Fruit fly (Drosophila melanogaster) whole organism, embryonic: ENCODE results near the gene CG18622.

Experiments used
- Adf1 ChIP-seq: fragments of 200-800 bp; sonication (Bioruptor generic); IDR thresholded peaks from 2 replicates; pipeline ENCODE4 v1.3.6; 2022; ENCODE audit warnings: missing biosample characterization, missing genetic modification characterization
- Atf6 ChIP-seq: fragments of 200-800 bp; sonication (Bioruptor generic); IDR thresholded peaks from 2 replicates; pipeline ENCODE4 v1.3.6; 2022; ENCODE audit warnings: missing biosample characterization, missing genetic modification characterization
- B-H2 ChIP-seq: fragments of 200-800 bp; sonication (Bioruptor generic); optimal IDR thresholded peaks from 2 replicates; lab custom pipeline; 2018; ENCODE audit warnings: missing biosample characterization, mild to moderate bottlenecking, missing genetic modification characterization
- Bdp1 ChIP-seq: fragments of 200-800 bp; sonication (Bioruptor generic); optimal IDR thresholded peaks from 3 replicates; lab custom pipeline; 2016; ENCODE audit warnings: missing biosample characterization, missing genetic modification characterization
- CG10959 ChIP-seq: fragments of 200-800 bp; sonication (Bioruptor generic); IDR thresholded peaks from 2 replicates; pipeline ENCODE4 v1.3.6; 2022; ENCODE audit warnings: missing biosample characterization, missing genetic modification characterization
- CG11085 ChIP-seq: fragments of 200-800 bp; sonication (Bioruptor generic); IDR thresholded peaks from 2 replicates; pipeline ENCODE4 v1.3.6; 2022; ENCODE audit warnings: missing biosample characterization, missing genetic modification characterization
- CG11398 ChIP-seq: fragments of 200-800 bp; sonication (Bioruptor generic); optimal IDR thresholded peaks from 2 replicates; lab custom pipeline; 2016; ENCODE audit warnings: missing biosample characterization, missing genetic modification characterization
- CG12942 ChIP-seq: fragments of 200-800 bp; sonication (Bioruptor generic); optimal IDR thresholded peaks from 3 replicates; lab custom pipeline; 2016; ENCODE audit warnings: missing biosample characterization, missing genetic modification characterization
- CG14050 ChIP-seq: fragments of 200-800 bp; sonication (Bioruptor generic); IDR thresholded peaks from 3 replicates; pipeline ENCODE4 v1.3.6; 2022; ENCODE audit warnings: missing biosample characterization, missing genetic modification characterization
- CG1602 ChIP-seq: fragments of 200-800 bp; sonication (Bioruptor generic); optimal IDR thresholded peaks from 3 replicates; lab custom pipeline; 2016; ENCODE audit warnings: missing biosample characterization, missing genetic modification characterization
- CG16779 ChIP-seq: fragments of 200-800 bp; sonication (Bioruptor generic); IDR thresholded peaks from 2 replicates; pipeline ENCODE4 v1.3.6; 2022; ENCODE audit warnings: missing biosample characterization, missing genetic modification characterization
- CG17568 ChIP-seq: fragments of 200-800 bp; sonication (Bioruptor generic); optimal IDR thresholded peaks from 2 replicates; lab custom pipeline; 2018; ENCODE audit warnings: missing biosample characterization, mild to moderate bottlenecking, missing genetic modification characterization, moderate library complexity
- CG2116 ChIP-seq: fragments of 200-800 bp; sonication (Bioruptor generic); optimal IDR thresholded peaks from 3 replicates; lab custom pipeline; 2018; ENCODE audit warnings: missing biosample characterization, mild to moderate bottlenecking, missing genetic modification characterization
- CG2678 ChIP-seq: fragments of 200-800 bp; sonication (Bioruptor generic); optimal IDR thresholded peaks from 3 replicates; lab custom pipeline; 2019; ENCODE audit warnings: missing biosample characterization, mild to moderate bottlenecking, missing genetic modification characterization, moderate library complexity
- CG2712 ChIP-seq: fragments of 200-800 bp; optimal IDR thresholded peaks from 3 replicates; lab custom pipeline; 2019; ENCODE audit warnings: missing biosample characterization, mild to moderate bottlenecking, missing genetic modification characterization, moderate library complexity
- CG4404 ChIP-seq: fragments of 200-800 bp; sonication (Bioruptor generic); IDR thresholded peaks from 2 replicates; pipeline ENCODE4 v1.3.6; 2022; ENCODE audit warnings: missing biosample characterization, missing genetic modification characterization
- CG7372 ChIP-seq: fragments of 200-800 bp; sonication (Bioruptor generic); IDR thresholded peaks from 2 replicates; pipeline ENCODE4 v1.3.6; 2022; ENCODE audit warnings: missing biosample characterization, missing genetic modification characterization
- CG7556 ChIP-seq: fragments of 200-800 bp; sonication (Bioruptor generic); optimal IDR thresholded peaks from 2 replicates; lab custom pipeline; 2017; ENCODE audit warnings: missing biosample characterization, mild to moderate bottlenecking, missing genetic modification characterization
- CG8089 ChIP-seq: fragments of 200-800 bp; sonication (Bioruptor generic); optimal IDR thresholded peaks from 3 replicates; lab custom pipeline; 2016; ENCODE audit warnings: missing biosample characterization, missing genetic modification characterization
- CG8281 ChIP-seq: fragments of 200-800 bp; sonication (Bioruptor generic); optimal IDR thresholded peaks from 2 replicates; lab custom pipeline; 2018; ENCODE audit warnings: missing biosample characterization, mild to moderate bottlenecking, missing genetic modification characterization, moderate library complexity
- CG8359 ChIP-seq: fragments of 200-800 bp; sonication (Bioruptor generic); optimal IDR thresholded peaks from 2 replicates; lab custom pipeline; 2017; ENCODE audit warnings: missing biosample characterization, mild to moderate bottlenecking, missing genetic modification characterization, borderline replicate concordance
- CG8944 ChIP-seq: fragments of 200-800 bp; sonication (Bioruptor generic); optimal IDR thresholded peaks from 3 replicates; lab custom pipeline; 2016; ENCODE audit warnings: missing biosample characterization, missing genetic modification characterization
- CG9876 ChIP-seq: fragments of 200-800 bp; sonication (Bioruptor generic); optimal IDR thresholded peaks from 2 replicates; lab custom pipeline; 2016; ENCODE audit warnings: missing biosample characterization, missing genetic modification characterization
- Dek ChIP-seq: fragments of 200-800 bp; sonication (Bioruptor generic); optimal IDR thresholded peaks from 3 replicates; lab custom pipeline; 2019; ENCODE audit warnings: missing biosample characterization, mild to moderate bottlenecking, missing genetic modification characterization, moderate library complexity
- HHEX ChIP-seq: fragments of 200-800 bp; sonication (Bioruptor generic); optimal IDR thresholded peaks from 3 replicates; lab custom pipeline; 2017; ENCODE audit warnings: missing biosample characterization, mild to moderate bottlenecking, missing genetic modification characterization, missing genetic modification reagents
- Lpt ChIP-seq: fragments of >200 bp; optimal IDR thresholded peaks from 2 replicates; lab custom pipeline; 2018; ENCODE audit warnings: missing biosample characterization, missing genetic modification characterization
- Med ChIP-seq: fragments of 200-800 bp; sonication (Bioruptor generic); peaks from one replicate; lab custom pipeline; 2016; ENCODE audit warnings: missing biosample characterization, missing genetic modification characterization, mild to moderate bottlenecking, inconsistent platforms, moderate library complexity
- Mes4 ChIP-seq: fragments of 200-800 bp; sonication (Bioruptor generic); optimal IDR thresholded peaks from 2 replicates; lab custom pipeline; 2016; ENCODE audit warnings: missing biosample characterization, missing genetic modification characterization
- Mrtf ChIP-seq: fragments of 200-800 bp; sonication (Bioruptor generic); IDR thresholded peaks from 3 replicates; pipeline ENCODE4 v1.3.6; 2022; ENCODE audit warnings: missing biosample characterization, missing genetic modification characterization
- NC2β ChIP-seq: fragments of 200-800 bp; sonication (Bioruptor generic); optimal IDR thresholded peaks from 2 replicates; lab custom pipeline; 2016; ENCODE audit warnings: missing biosample characterization, missing genetic modification characterization
- Rfx ChIP-seq: fragments of 200-800 bp; sonication (Bioruptor generic); IDR thresholded peaks from 2 replicates; pipeline ENCODE4 v1.3.6; 2022; ENCODE audit warnings: missing biosample characterization, missing genetic modification characterization
- Rx ChIP-seq: fragments of 200-800 bp; sonication (Bioruptor generic); IDR thresholded peaks from 2 replicates; pipeline ENCODE4 v1.3.6; 2022; ENCODE audit warnings: missing biosample characterization, missing genetic modification characterization
- chinmo ChIP-seq: fragments of 200-800 bp; sonication (Bioruptor generic); IDR thresholded peaks from 4 replicates; pipeline ENCODE4 v1.3.6; 2022; ENCODE audit warnings: missing biosample characterization, missing genetic modification characterization; ENCODE audit not compliant: partially characterized antibody
- corto ChIP-seq: fragments of 200-800 bp; sonication (Bioruptor generic); optimal IDR thresholded peaks from 2 replicates; lab custom pipeline; 2016; ENCODE audit warnings: missing biosample characterization, mild to moderate bottlenecking, missing genetic modification characterization, moderate library complexity
- croc ChIP-seq: fragments of 200-800 bp; sonication (Bioruptor generic); conservative IDR thresholded peaks from 3 replicates; pipeline ENCODE4 v1.3.6; 2022; ENCODE audit warnings: missing biosample characterization, missing genetic modification characterization
- danr ChIP-seq: fragments of 200-800 bp; sonication (Bioruptor generic); IDR thresholded peaks from 2 replicates; pipeline ENCODE4 v1.3.6; 2022; ENCODE audit warnings: missing biosample characterization, missing genetic modification characterization
- en ChIP-seq: fragments of 200-800 bp; sonication (Bioruptor generic); optimal IDR thresholded peaks from 2 replicates; lab custom pipeline; 2016; ENCODE audit warnings: missing biosample characterization, missing genetic modification characterization
- grau ChIP-seq: fragments of 200-800 bp; optimal IDR thresholded peaks from 3 replicates; lab custom pipeline; 2019; ENCODE audit warnings: missing biosample characterization, mild to moderate bottlenecking, missing genetic modification characterization, moderate library complexity
- gro ChIP-seq: fragments of 200-800 bp; sonication (Bioruptor generic); optimal IDR thresholded peaks from 2 replicates; lab custom pipeline; 2016; ENCODE audit warnings: missing biosample characterization, missing genetic modification characterization
- gt ChIP-seq: fragments of 200-800 bp; sonication (Bioruptor generic); IDR thresholded peaks from 2 replicates; pipeline ENCODE4 v1.3.6; 2022; ENCODE audit warnings: missing biosample characterization, missing genetic modification characterization
- hkb ChIP-seq, 2 experiments: fragments of 200-800 bp in 1 of 2; fragments of >200 bp in 1 of 2; sonication (Bioruptor generic) in 1 of 2; IDR thresholded peaks in 1 of 2; optimal IDR thresholded peaks in 1 of 2; 2 replicates each; pipeline versions ENCODE4 v1.3.6 to Lab custom; 2017 to 2022; ENCODE audit warnings: missing biosample characterization in 1 of 2, missing genetic modification characterization in 1 of 2
- lbe ChIP-seq: fragments of 200-800 bp; sonication (Bioruptor generic); optimal IDR thresholded peaks from 2 replicates; lab custom pipeline; 2016; ENCODE audit warnings: missing biosample characterization, mild to moderate bottlenecking, missing genetic modification characterization
- lmd ChIP-seq: fragments of 200-800 bp; sonication (Bioruptor generic); IDR thresholded peaks from 2 replicates; pipeline ENCODE4 v1.3.6; 2022; ENCODE audit warnings: missing biosample characterization, missing genetic modification characterization
- nerfin-2 ChIP-seq: fragments of 200-800 bp; sonication (Bioruptor generic); IDR thresholded peaks from 2 replicates; pipeline ENCODE4 v1.3.6; 2022; ENCODE audit warnings: missing biosample characterization, missing genetic modification characterization; ENCODE audit not compliant: partially characterized antibody
- pan ChIP-seq, 4 experiments: fragments of >200 bp in 3 of 4; fragments of 200-800 bp in 1 of 4; sonication (Bioruptor generic) in 1 of 4; optimal IDR thresholded peaks in 3 of 4; IDR thresholded peaks in 1 of 4; 2 replicates each; pipeline versions ENCODE4 v1.3.6 to Lab custom; 2017 to 2022; ENCODE audit warnings: missing biosample characterization in 2 of 4, missing genetic modification characterization in 2 of 4, mixed read lengths in 1 of 4
- pzg ChIP-seq: fragments of 200-800 bp; sonication (Bioruptor generic); optimal IDR thresholded peaks from 3 replicates; lab custom pipeline; 2018; ENCODE audit warnings: missing biosample characterization, mild to moderate bottlenecking, missing genetic modification characterization, moderate library complexity
- sens-2 ChIP-seq: fragments of 200-800 bp; sonication (Bioruptor generic); IDR thresholded peaks from 2 replicates; pipeline ENCODE4 v1.3.6; 2022; ENCODE audit warnings: missing biosample characterization, missing genetic modification characterization
- sima ChIP-seq: fragments of 200-800 bp; sonication (Bioruptor generic); optimal IDR thresholded peaks from 2 replicates; lab custom pipeline; 2016; ENCODE audit warnings: missing biosample characterization, missing genetic modification characterization
- stwl ChIP-seq: fragments of 200-800 bp; sonication (Bioruptor generic); optimal IDR thresholded peaks from 3 replicates; lab custom pipeline; 2018; ENCODE audit warnings: missing biosample characterization, mild to moderate bottlenecking, missing genetic modification characterization, moderate library complexity
- usp ChIP-seq: fragments of >200 bp; optimal IDR thresholded peaks from 2 replicates; lab custom pipeline; 2017; ENCODE audit warnings: missing biosample characterization, missing genetic modification characterization
- wor ChIP-seq: fragments of 200-800 bp; sonication (Bioruptor generic); IDR thresholded peaks from 2 replicates; pipeline ENCODE4 v1.3.6; 2022; ENCODE audit warnings: missing biosample characterization, missing genetic modification characterization
- yki ChIP-seq: fragments of >200 bp; optimal IDR thresholded peaks from 3 replicates; lab custom pipeline; 2018

Gene CG18622

dm6 chr3R:16948667-16949066, 38.9 kb downstream of the CG18622 start:
- TF ChIP-seq CG11085 (GFP tag; lab: Robert Waterston, UW): no peak
- TF ChIP-seq Rx (GFP tag; lab: Robert Waterston, UW): 0 out of 2 replicates have a peak, but pooled peaks have one; percentile 6
- TF ChIP-seq CG8281 (tag; lab: Kevin White, UChicago): no peak
- TF ChIP-seq CG2678 (tag; lab: Kevin White, UChicago): no peak
- no peak for TF ChIP-seq CG16779 (GFP tag; lab: Robert Waterston, UW)
- TF ChIP-seq CG7556 (GFP tag; lab: Kevin White, UChicago): no peak
- no peak for TF ChIP-seq CG14050 (GFP tag; lab: Robert Waterston, UW)
- TF ChIP-seq gt (GFP tag; lab: Robert Waterston, UW): no peak
- TF ChIP-seq usp (GFP tag; lab: Kevin White, UChicago): no peak
- TF ChIP-seq CG4404 (GFP tag; lab: Robert Waterston, UW): no peak
- no peak for TF ChIP-seq NC2β (GFP tag; lab: Kevin White, UChicago)
- TF ChIP-seq CG8944 (GFP tag; lab: Kevin White, UChicago): peak; percentile 8
- no peak for TF ChIP-seq CG12942
- peak; percentile 70; the same call in 2 of the 4 replicates for TF ChIP-seq chinmo (GFP tag; lab: Robert Waterston, UW)
- TF ChIP-seq CG7372 (GFP tag; lab: Robert Waterston, UW): peak; percentile 34; the same call in 1 of the 2 replicates
- TF ChIP-seq pzg (GFP tag; lab: Kevin White, UChicago): no peak
- no peak for TF ChIP-seq CG2712 (tag; lab: Kevin White, UChicago)
- TF ChIP-seq pan (optimal IDR thresholded peaks at IDR 0.05; lab: Kevin White, UChicago): no peak
- peak in 1 of 2 experiments; percentile 64 for TF ChIP-seq pan (GFP tag; optimal IDR thresholded peaks at IDR 0.05 in 1 of 2, IDR thresholded peaks at IDR 0.05 in 1 of 2)
- no peak for TF ChIP-seq en (GFP tag; lab: Kevin White, UChicago)
- TF ChIP-seq sens-2 (GFP tag; lab: Robert Waterston, UW): no peak
- TF ChIP-seq croc: no peak
- no peak for TF ChIP-seq corto
- TF ChIP-seq CG10959 (GFP tag; lab: Robert Waterston, UW): no peak
- TF ChIP-seq wor (GFP tag; lab: Robert Waterston, UW): no peak
- TF ChIP-seq CG8089 (GFP tag; lab: Kevin White, UChicago): peak; percentile 8
- TF ChIP-seq Rfx (GFP tag; lab: Robert Waterston, UW): peak; percentile 56
- no peak for TF ChIP-seq CG1602 (GFP tag; lab: Kevin White, UChicago)
- no peak for TF ChIP-seq stwl
- TF ChIP-seq B-H2 (GFP tag; lab: Kevin White, UChicago): no peak
- peak; percentile 98 for TF ChIP-seq Adf1 (GFP tag; lab: Robert Waterston, UW)
- no peak for TF ChIP-seq Mes4 (GFP tag; lab: Kevin White, UChicago)
- TF ChIP-seq Lpt (GFP tag; lab: Kevin White, UChicago): no peak
- no peak for TF ChIP-seq grau
- TF ChIP-seq danr (GFP tag; lab: Robert Waterston, UW): no peak
- TF ChIP-seq CG2116 (GFP tag; lab: Kevin White, UChicago): peak; percentile 1
- no peak for TF ChIP-seq Atf6 (GFP tag; lab: Robert Waterston, UW)
- no peak for TF ChIP-seq Mrtf (GFP tag; lab: Robert Waterston, UW)
- TF ChIP-seq lmd (GFP tag; lab: Robert Waterston, UW): no peak
- no peak for TF ChIP-seq yki (lab: Kevin White, UChicago)
- TF ChIP-seq Dek: no peak
- TF ChIP-seq CG8359 (GFP tag; lab: Kevin White, UChicago): no peak
- TF ChIP-seq Med: peak; percentile 94
- TF ChIP-seq gro (GFP tag; lab: Kevin White, UChicago): no peak
- no peak for TF ChIP-seq Bdp1
- TF ChIP-seq hkb (optimal IDR thresholded peaks at IDR 0.05; lab: Kevin White, UChicago): no peak
- peak; percentile 54; the same call in 1 of the 2 replicates for TF ChIP-seq hkb (GFP tag; IDR thresholded peaks at IDR 0.05; lab: Robert Waterston, UW)
- no peak for TF ChIP-seq nerfin-2 (GFP tag; lab: Robert Waterston, UW)
- no peak for TF ChIP-seq CG17568 (GFP tag; lab: Kevin White, UChicago)
- no peak for TF ChIP-seq lbe (GFP tag; lab: Kevin White, UChicago)
- TF ChIP-seq CG9876 (GFP tag; lab: Kevin White, UChicago): no peak
- no peak for TF ChIP-seq CG11398
- TF ChIP-seq sima: no peak
- no peak for TF ChIP-seq HHEX (GFP tag; lab: Kevin White, UChicago)
